Worm (Caenorhabditis elegans): ENCODE results near the gene srw-17.

Gene srw-17

DNA sequence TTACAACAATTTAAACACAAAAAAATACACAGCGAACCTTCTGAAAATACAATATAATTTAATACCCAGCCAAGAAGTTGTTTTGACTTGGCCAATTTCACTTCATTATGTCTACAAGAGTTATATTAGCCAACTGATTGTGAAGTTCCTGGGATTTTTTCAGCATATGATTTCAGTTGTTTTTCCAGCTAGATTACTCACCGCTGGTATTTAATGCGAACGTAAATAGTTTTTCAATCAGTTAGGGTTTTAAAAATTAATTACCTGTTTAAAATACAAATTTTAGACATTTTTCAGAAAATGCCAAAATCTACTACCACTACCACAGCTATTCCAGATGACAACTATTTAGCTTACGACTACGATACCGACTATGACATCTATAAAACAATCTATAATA is 51.2 kb downstream of the srw-17 start, which contains the start of gene srw-14:
Gene srw-14, plus strand, starts transcription at position 301 of the 400 bp plus-strand sequence.
- no peak for TF ChIP-seq ref-1 (GFP tag; conservative IDR thresholded peaks at IDR 0.05)
- no peak for TF ChIP-seq klf-2 (GFP tag; conservative IDR thresholded peaks at IDR 0.05)
- no peak for TF ChIP-seq ztf-23 (GFP tag; IDR thresholded peaks at IDR 0.05)
- no peak for TF ChIP-seq med-1 (GFP tag; optimal IDR thresholded peaks at IDR 0.05; ENCODE audit: insufficient read depth)
- TF ChIP-seq cog-1 (tag; optimal IDR thresholded peaks at IDR 0.05): no peak
- no peak for TF ChIP-seq ztf-29 (GFP tag; IDR thresholded peaks at IDR 0.05)
- TF ChIP-seq flt-1 (GFP tag; IDR thresholded peaks at IDR 0.05): no peak
- no peak for TF ChIP-seq tab-1 (GFP tag; IDR thresholded peaks at IDR 0.05)
- TF ChIP-seq T22C8.4 (GFP tag; IDR thresholded peaks at IDR 0.05): no peak

Measured in whole organism, midembryonic.